Fruit fly (Drosophila melanogaster) whole organism, embryonic: Measurements from ENCODE around the gene Fife.

Experiments
- Atf6 ChIP-seq: fragments of 200-800 bp; sonication (Bioruptor generic); IDR thresholded peaks from 2 replicates; pipeline ENCODE4 v1.3.6; 2022; ENCODE audit warnings: missing biosample characterization, missing genetic modification characterization
- BEAF-32 ChIP-seq: fragments of 200-800 bp; sonication (Bioruptor generic); optimal IDR thresholded peaks from 3 replicates; lab custom pipeline; 2017; ENCODE audit warnings: missing biosample characterization, missing genetic modification characterization, mild to moderate bottlenecking, moderate library complexity, missing genetic modification reagents
- CG11456 ChIP-seq: fragments of 200-800 bp; sonication (Bioruptor generic); IDR thresholded peaks from 3 replicates; pipeline ENCODE4 v1.3.6; 2022; ENCODE audit warnings: missing biosample characterization, missing genetic modification characterization
- CG12659 ChIP-seq: fragments of 200-800 bp; sonication (Bioruptor generic); optimal IDR thresholded peaks from 3 replicates; lab custom pipeline; 2017; ENCODE audit warnings: mild to moderate bottlenecking, missing biosample characterization, missing genetic modification reagents, missing genetic modification characterization
- CG13424 ChIP-seq: fragments of 200-800 bp; sonication (Bioruptor generic); optimal IDR thresholded peaks from 2 replicates; lab custom pipeline; 2019; ENCODE audit warnings: missing biosample characterization, mild to moderate bottlenecking, missing genetic modification characterization, moderate library complexity
- CG13624 ChIP-seq: fragments of 200-800 bp; sonication (Bioruptor generic); optimal IDR thresholded peaks from 2 replicates; lab custom pipeline; 2016; ENCODE audit warnings: missing biosample characterization, missing genetic modification characterization
- CG14965 ChIP-seq: fragments of 200-800 bp; sonication (Bioruptor generic); optimal IDR thresholded peaks from 2 replicates; lab custom pipeline; 2016; ENCODE audit warnings: missing biosample characterization, missing genetic modification characterization, borderline replicate concordance
- CG16815 ChIP-seq: fragments of 200-800 bp; sonication (Bioruptor generic); optimal IDR thresholded peaks from 3 replicates; lab custom pipeline; 2017; ENCODE audit warnings: missing biosample characterization, mild to moderate bottlenecking, missing genetic modification characterization
- CG4360 ChIP-seq: fragments of 200-800 bp; sonication (Bioruptor generic); IDR thresholded peaks from 2 replicates; pipeline ENCODE4 v1.3.6; 2022; ENCODE audit warnings: missing biosample characterization, missing genetic modification characterization
- CG43689 ChIP-seq: fragments of 200-800 bp; sonication (Bioruptor generic); IDR thresholded peaks from 2 replicates; pipeline ENCODE4 v1.3.6; 2022; ENCODE audit warnings: missing biosample characterization, missing genetic modification characterization
- CG6272 ChIP-seq: fragments of 200-800 bp; sonication (Bioruptor generic); IDR thresholded peaks from 2 replicates; pipeline ENCODE4 v1.3.6; 2022; ENCODE audit warnings: missing biosample characterization, missing genetic modification characterization
- CG6683 ChIP-seq: fragments of 200-800 bp; sonication (Bioruptor generic); optimal IDR thresholded peaks from 2 replicates; lab custom pipeline; 2017; ENCODE audit warnings: missing biosample characterization, mild to moderate bottlenecking, missing genetic modification characterization, missing genetic modification reagents
- CG7745 ChIP-seq: fragments of 200-800 bp; sonication (Bioruptor generic); optimal IDR thresholded peaks from 2 replicates; lab custom pipeline; 2018; ENCODE audit warnings: missing biosample characterization, mild to moderate bottlenecking, missing genetic modification characterization, moderate library complexity
- Deaf1 ChIP-seq: fragments of 200-800 bp; optimal IDR thresholded peaks from 3 replicates; lab custom pipeline; 2019; ENCODE audit warnings: missing biosample characterization, mild to moderate bottlenecking, missing genetic modification characterization, moderate library complexity
- Dfd ChIP-seq, 2 experiments: fragments of >200 bp; optimal IDR thresholded peaks; 2 replicates each; lab custom pipeline; 2017; ENCODE audit warnings: missing biosample characterization in 2 of 2, missing genetic modification characterization in 2 of 2
- Dref ChIP-seq: fragments of 200-800 bp; sonication (Bioruptor generic); IDR thresholded peaks from 2 replicates; pipeline ENCODE4 v1.3.6; 2022; ENCODE audit warnings: missing biosample characterization, missing genetic modification characterization
- Drgx ChIP-seq: fragments of 200-800 bp; sonication (Bioruptor generic); IDR thresholded peaks from 2 replicates; pipeline ENCODE4 v1.3.6; 2022; ENCODE audit warnings: missing biosample characterization, missing genetic modification characterization
- GATAe ChIP-seq: fragments of 200-800 bp; sonication (Bioruptor generic); conservative IDR thresholded peaks from 2 replicates; pipeline ENCODE4 v1.3.6; 2022; ENCODE audit warnings: missing biosample characterization, missing genetic modification characterization
- Gug ChIP-seq: fragments of 200-800 bp; sonication (Bioruptor generic); IDR thresholded peaks from 4 replicates; pipeline ENCODE4 v1.3.6; 2022; ENCODE audit warnings: missing biosample characterization, missing genetic modification characterization
- Hr51 ChIP-seq, 2 experiments: fragments of 200-800 bp; sonication (Bioruptor generic); optimal IDR thresholded peaks; 2 replicates in 1 of 2; 3 replicates in 1 of 2; lab custom pipeline; 2016 to 2018; ENCODE audit warnings: missing biosample characterization in 2 of 2, missing genetic modification characterization in 2 of 2, mild to moderate bottlenecking in 1 of 2, moderate library complexity in 1 of 2
- Lim3 ChIP-seq: fragments of 200-800 bp; sonication (Bioruptor generic); IDR thresholded peaks from 2 replicates; pipeline ENCODE4 v1.3.6; 2022; ENCODE audit warnings: missing biosample characterization, missing genetic modification characterization
- MBD-R2 ChIP-seq: fragments of 200-800 bp; sonication (Bioruptor generic); IDR thresholded peaks from 2 replicates; pipeline ENCODE4 v1.3.6; 2022; ENCODE audit warnings: missing biosample characterization, missing genetic modification characterization
- Mrtf ChIP-seq: fragments of 200-800 bp; sonication (Bioruptor generic); IDR thresholded peaks from 3 replicates; pipeline ENCODE4 v1.3.6; 2022; ENCODE audit warnings: missing biosample characterization, missing genetic modification characterization
- NC2α ChIP-seq: fragments of 200-800 bp; sonication (Bioruptor generic); optimal IDR thresholded peaks from 2 replicates; lab custom pipeline; 2016; ENCODE audit warnings: missing biosample characterization, missing genetic modification characterization
- Optix ChIP-seq: fragments of 200-800 bp; sonication (Bioruptor generic); IDR thresholded peaks from 3 replicates; pipeline ENCODE4 v1.3.6; 2022; ENCODE audit warnings: missing biosample characterization, missing genetic modification characterization
- Rfx ChIP-seq: fragments of 200-800 bp; sonication (Bioruptor generic); IDR thresholded peaks from 2 replicates; pipeline ENCODE4 v1.3.6; 2022; ENCODE audit warnings: missing biosample characterization, missing genetic modification characterization
- Vsx1 ChIP-seq: fragments of 200-800 bp; sonication (Bioruptor generic); optimal IDR thresholded peaks from 2 replicates; lab custom pipeline; 2017; ENCODE audit warnings: missing biosample characterization, mild to moderate bottlenecking, missing genetic modification characterization, missing genetic modification reagents
- Xbp1 ChIP-seq: fragments of 200-800 bp; sonication (Bioruptor generic); optimal IDR thresholded peaks from 3 replicates; lab custom pipeline; 2016; ENCODE audit warnings: missing biosample characterization, mild to moderate bottlenecking, missing genetic modification characterization
- Xrp1 ChIP-seq: fragments of 200-800 bp; sonication (Bioruptor generic); IDR thresholded peaks from 2 replicates; pipeline ENCODE4 v1.3.6; 2022; ENCODE audit warnings: missing biosample characterization, missing genetic modification characterization
- al ChIP-seq: fragments of 200-800 bp; sonication (Bioruptor generic); IDR thresholded peaks from 2 replicates; pipeline ENCODE4 v1.3.6; 2022; ENCODE audit warnings: missing biosample characterization, missing genetic modification characterization
- ash1 ChIP-seq: fragments of 200-800 bp; sonication (Bioruptor generic); optimal IDR thresholded peaks from 2 replicates; lab custom pipeline; 2018; ENCODE audit warnings: missing biosample characterization, mild to moderate bottlenecking, missing genetic modification characterization
- bigmax ChIP-seq: fragments of 200-800 bp; sonication (Bioruptor generic); optimal IDR thresholded peaks from 2 replicates; lab custom pipeline; 2018; ENCODE audit warnings: missing biosample characterization, mild to moderate bottlenecking, missing genetic modification characterization
- cad ChIP-seq: fragments of >200 bp; optimal IDR thresholded peaks from 2 replicates; lab custom pipeline; 2017; ENCODE audit warnings: missing biosample characterization, missing genetic modification characterization
- cwo ChIP-seq: fragments of 200-800 bp; sonication (Bioruptor generic); optimal IDR thresholded peaks from 3 replicates; lab custom pipeline; 2017; ENCODE audit warnings: missing biosample characterization, missing genetic modification characterization, mild to moderate bottlenecking, moderate library complexity, missing genetic modification reagents
- dimm ChIP-seq: fragments of 200-800 bp; sonication (Bioruptor generic); IDR thresholded peaks from 2 replicates; pipeline ENCODE4 v1.3.6; 2022; ENCODE audit warnings: missing biosample characterization, missing genetic modification characterization
- esg ChIP-seq: fragments of 200-800 bp; sonication (Bioruptor generic); conservative IDR thresholded peaks from 2 replicates; pipeline ENCODE4 v1.3.6; 2022; ENCODE audit warnings: missing biosample characterization, missing genetic modification characterization
- ftz-f1 ChIP-seq: fragments of 200-800 bp; sonication (Bioruptor generic); optimal IDR thresholded peaks from 2 replicates; lab custom pipeline; 2016; ENCODE audit warnings: missing biosample characterization, missing genetic modification characterization
- fu2 ChIP-seq: fragments of 200-800 bp; sonication (Bioruptor generic); optimal IDR thresholded peaks from 2 replicates; lab custom pipeline; 2016; ENCODE audit warnings: missing biosample characterization, missing genetic modification characterization
- grau ChIP-seq: fragments of 200-800 bp; optimal IDR thresholded peaks from 3 replicates; lab custom pipeline; 2019; ENCODE audit warnings: missing biosample characterization, mild to moderate bottlenecking, missing genetic modification characterization, moderate library complexity
- ham ChIP-seq: fragments of 200-800 bp; sonication (Bioruptor generic); IDR thresholded peaks from 2 replicates; pipeline ENCODE4 v1.3.6; 2022; ENCODE audit warnings: missing biosample characterization, missing genetic modification characterization
- ind ChIP-seq: fragments of 200-800 bp; sonication (Bioruptor generic); optimal IDR thresholded peaks from 3 replicates; lab custom pipeline; 2016; ENCODE audit warnings: missing biosample characterization, missing genetic modification characterization
- maf-S ChIP-seq: fragments of 200-800 bp; sonication (Bioruptor generic); optimal IDR thresholded peaks from 2 replicates; lab custom pipeline; 2016; ENCODE audit warnings: missing biosample characterization, missing genetic modification characterization
- prd ChIP-seq, 3 experiments: fragments of >200 bp in 2 of 3; fragments of 200-800 bp in 1 of 3; sonication (Bioruptor generic) in 1 of 3; optimal IDR thresholded peaks in 2 of 3; IDR thresholded peaks in 1 of 3; 2 replicates in 2 of 3; 3 replicates in 1 of 3; pipeline versions ENCODE4 v1.3.6 to Lab custom; 2017 to 2022; ENCODE audit warnings: missing biosample characterization in 1 of 3, missing genetic modification characterization in 1 of 3
- psq ChIP-seq: fragments of 200-800 bp; sonication (Bioruptor generic); optimal IDR thresholded peaks from 2 replicates; lab custom pipeline; 2017; ENCODE audit warnings: missing biosample characterization, missing genetic modification characterization
- pum ChIP-seq: fragments of 200-800 bp; sonication (Bioruptor generic); optimal IDR thresholded peaks from 2 replicates; lab custom pipeline; 2016; ENCODE audit warnings: missing biosample characterization, missing genetic modification characterization
- rib ChIP-seq: fragments of 200-800 bp; sonication (Bioruptor generic); IDR thresholded peaks from 2 replicates; pipeline ENCODE4 v1.3.6; 2022; ENCODE audit warnings: missing biosample characterization, missing genetic modification characterization
- sc ChIP-seq, 3 experiments: fragments of >200 bp in 2 of 3; fragments of 200-800 bp in 1 of 3; sonication (Bioruptor generic) in 1 of 3; optimal IDR thresholded peaks; 2 replicates in 2 of 3; 3 replicates in 1 of 3; lab custom pipeline; 2017; ENCODE audit warnings: mild to moderate bottlenecking in 1 of 3, missing biosample characterization in 1 of 3, missing genetic modification characterization in 1 of 3, missing genetic modification reagents in 1 of 3
- sd ChIP-seq: fragments of 200-800 bp; sonication (Bioruptor generic); optimal IDR thresholded peaks from 3 replicates; lab custom pipeline; 2018; ENCODE audit warnings: missing biosample characterization, mild to moderate bottlenecking, missing genetic modification characterization, moderate library complexity
- seq ChIP-seq: fragments of 200-800 bp; sonication (Bioruptor generic); IDR thresholded peaks from 2 replicates; pipeline ENCODE4 v1.3.6; 2022; ENCODE audit warnings: missing biosample characterization, missing genetic modification characterization
- shn ChIP-seq: fragments of 200-800 bp; sonication (Bioruptor generic); optimal IDR thresholded peaks from 3 replicates; lab custom pipeline; 2016; ENCODE audit warnings: missing biosample characterization, missing genetic modification characterization

Gene Fife

DNA sequence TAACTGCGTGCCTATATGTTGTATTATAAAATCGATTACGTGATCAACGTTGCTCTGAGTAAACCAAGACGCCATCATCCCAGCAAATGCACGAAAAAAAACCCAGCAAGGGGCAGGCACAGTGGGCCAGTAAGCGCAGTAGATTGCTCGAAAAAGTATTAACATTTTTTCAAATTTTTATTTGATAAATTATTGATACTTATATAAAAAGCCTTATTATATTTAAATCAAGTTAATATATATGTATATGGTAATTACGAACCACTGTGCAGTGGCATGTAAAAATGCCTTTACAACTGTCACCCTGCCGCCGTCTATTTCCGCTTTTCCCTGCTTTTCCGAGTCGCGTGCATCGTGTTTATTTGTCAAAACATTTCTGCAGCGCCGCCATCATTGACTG, 15.5 kb upstream of the Fife start (continued):
- TF ChIP-seq sc (optimal IDR thresholded peaks at IDR 0.05; lab: Kevin White, UChicago) (no peak), sc (GFP tag; optimal IDR thresholded peaks at IDR 0.05; lab: Kevin White, UChicago) (no peak), ind (no peak), Atf6 (GFP tag; lab: Robert Waterston, UW) (peak; percentile 72), Hr51 (GFP tag; optimal IDR thresholded peaks at IDR 0.05; lab: Kevin White, UChicago) (peak in 1 of 2 experiments; percentile 59), shn (no peak), maf-S (GFP tag; lab: Kevin White, UChicago) (no peak), Vsx1 (GFP tag; lab: Kevin White, UChicago) (no peak), prd (optimal IDR thresholded peaks at IDR 0.05; lab: Kevin White, UChicago) (no peak), prd (GFP tag; IDR thresholded peaks at IDR 0.05; lab: Robert Waterston, UW) (peak; percentile 80), CG6683 (GFP tag; lab: Kevin White, UChicago) (no peak), Xbp1 (peak; percentile 4), ham (no peak), bigmax (no peak), dimm (GFP tag; lab: Robert Waterston, UW) (peak; percentile 27; the same call in 1 of the 2 replicates), cwo (GFP tag; lab: Kevin White, UChicago) (peak; percentile 26), psq (no peak), Deaf1 (no peak), CG4360 (GFP tag; lab: Robert Waterston, UW) (no peak), NC2α (GFP tag; lab: Kevin White, UChicago) (no peak), BEAF-32 (GFP tag; lab: Kevin White, UChicago) (no peak), CG13624 (GFP tag; lab: Kevin White, UChicago) (no peak), Dfd (GFP tag; optimal IDR thresholded peaks at IDR 0.05; lab: Kevin White, UChicago) (no peak), CG43689 (GFP tag; lab: Robert Waterston, UW) (peak; percentile 21; the same call in 1 of the 2 replicates), GATAe (no peak; the same call in 1 of the 2 replicates), esg (peak; percentile 64), sd (no peak), CG14965 (GFP tag; lab: Kevin White, UChicago) (no peak), Dref (GFP tag; lab: Robert Waterston, UW) (0 out of 2 replicates have a peak, but pooled peaks have one; percentile 15), CG12659 (no peak), ftz-f1 (GFP tag; lab: Kevin White, UChicago) (no peak), Optix (peak; percentile 20; the same call in 1 of the 3 replicates), pum (GFP tag; lab: Kevin White, UChicago) (no peak), CG6272 (GFP tag; lab: Robert Waterston, UW) (peak; percentile 34; the same call in 1 of the 2 replicates), al (peak; percentile 79), CG13424 (tag; lab: Kevin White, UChicago) (peak; percentile 23), Lim3 (GFP tag; lab: Robert Waterston, UW) (no peak), Drgx (GFP tag; lab: Robert Waterston, UW) (peak; percentile 62), Rfx (GFP tag; lab: Robert Waterston, UW) (peak; percentile 80), fu2 (GFP tag; lab: Kevin White, UChicago) (no peak), Xrp1 (GFP tag; lab: Robert Waterston, UW) (peak; percentile 75), ash1 (GFP tag; lab: Kevin White, UChicago) (no peak), CG16815 (GFP tag; lab: Kevin White, UChicago) (peak; percentile 14), MBD-R2 (GFP tag; lab: Robert Waterston, UW) (peak; percentile 31; the same call in 1 of the 2 replicates), seq (GFP tag; lab: Robert Waterston, UW) (peak; percentile 65), CG11456 (GFP tag; lab: Robert Waterston, UW) (peak; percentile 74; the same call in 2 of the 3 replicates), grau (tag; lab: Kevin White, UChicago) (no peak), Mrtf (GFP tag; lab: Robert Waterston, UW) (peak; percentile 79), rib (GFP tag; lab: Robert Waterston, UW) (0 out of 2 replicates have a peak, but pooled peaks have one; percentile 45), cad (no peak), Gug (GFP tag; lab: Robert Waterston, UW) (peak; percentile 59; the same call in 3 of the 4 replicates), CG7745 (tag; lab: Kevin White, UChicago) (no peak)
